Worm (Caenorhabditis elegans): Measurements from ENCODE around the gene R07B1.8.
A peak's percentile ranks its signal among the peaks of the same experiment; 100 is the strongest.

R07B1.8 gene

ce11 chrX:9848214-9848789, 24.2 kb downstream of the R07B1.8 start:
- TF ChIP-seq C38D4.7 (GFP tag; optimal IDR thresholded peaks at IDR 0.05) (no peak), ztf-16 (tag; optimal IDR thresholded peaks at IDR 0.05) (no peak), eyg-1 (tag; optimal IDR thresholded peaks at IDR 0.05) (no peak), ceh-22 (tag; optimal IDR thresholded peaks at IDR 0.05) (no peak), nhr-232 (tag; optimal IDR thresholded peaks at IDR 0.05) (no peak), ceh-18 (tag; optimal IDR thresholded peaks at IDR 0.05) (no peak), sdc-2 (tag; optimal IDR thresholded peaks at IDR 0.05) (no peak), ceh-48 (tag; optimal IDR thresholded peaks at IDR 0.05) (no peak), ceh-24 (tag; optimal IDR thresholded peaks at IDR 0.05) (no peak), ceh-30 (tag; optimal IDR thresholded peaks at IDR 0.05) (no peak), lim-6 (tag; optimal IDR thresholded peaks at IDR 0.05) (no peak), ceh-2 (tag; optimal IDR thresholded peaks at IDR 0.05) (no peak), pax-1 (tag; optimal IDR thresholded peaks at IDR 0.05) (no peak), pros-1 (tag; optimal IDR thresholded peaks at IDR 0.05) (no peak), che-1 (tag; optimal IDR thresholded peaks at IDR 0.05) (no peak), syd-9 (tag; optimal IDR thresholded peaks at IDR 0.05) (no peak), lin-11 (tag; optimal IDR thresholded peaks at IDR 0.05) (no peak), sox-4 (tag; optimal IDR thresholded peaks at IDR 0.05) (no peak)

ce11 chrX:9846975-9847374, 25.5 kb downstream of the R07B1.8 start, which contains the start of gene vab-15:
TSS of gene vab-15 (plus strand) at chrX:9847275.
- TF ChIP-seq fax-1 (tag; optimal IDR thresholded peaks at IDR 0.05) (no peak), pag-3 (tag; optimal IDR thresholded peaks at IDR 0.05; ENCODE audit: borderline replicate concordance) (no peak), hlh-6 (tag; optimal IDR thresholded peaks at IDR 0.05) (no peak), K09A11.1 (tag; optimal IDR thresholded peaks at IDR 0.05; ENCODE audit: insufficient read depth) (no peak)

- no peak for TF ChIP-seq ceh-18 (tag; optimal IDR thresholded peaks at IDR 0.05)
- no peak for TF ChIP-seq mec-3 (tag; optimal IDR thresholded peaks at IDR 0.05; ENCODE audit: borderline replicate concordance)
- TF ChIP-seq unc-86 (tag; optimal IDR thresholded peaks at IDR 0.05) = no peak
- peak; percentile 27 for TF ChIP-seq nfya-1 (tag; optimal IDR thresholded peaks at IDR 0.05)
- peak; percentile 14 for TF ChIP-seq unc-55 (GFP tag; optimal IDR thresholded peaks at IDR 0.05)
- no peak for TF ChIP-seq pag-3 (tag; optimal IDR thresholded peaks at IDR 0.05; ENCODE audit: borderline replicate concordance)
- TF ChIP-seq ref-2 (tag; optimal IDR thresholded peaks at IDR 0.05) = no peak
Measured at ce11 chrX:9845916-9846315, 26.5 kb downstream of the R07B1.8 start.

ce11 chrX:9843568-9843967, 28.9 kb downstream of the R07B1.8 start:
- TF ChIP-seq unc-55 (GFP tag; optimal IDR thresholded peaks at IDR 0.05) = peak; percentile 53
- TF ChIP-seq ztf-16 (tag; optimal IDR thresholded peaks at IDR 0.05) = no peak

- TF ChIP-seq T23F11.4 (GFP tag; optimal IDR thresholded peaks at IDR 0.05) (no peak), ceh-9 (tag; optimal IDR thresholded peaks at IDR 0.05) (no peak), gmeb-2 (tag; optimal IDR thresholded peaks at IDR 0.05) (no peak), rnt-1 (tag; optimal IDR thresholded peaks at IDR 0.05) (peak; percentile 13)
Measured at ce11 chrX:9842102-9842501, 30.4 kb downstream of the R07B1.8 start.

ce11 chrX:9840864-9841263, 31.6 kb downstream of the R07B1.8 start:
- TF ChIP-seq che-1 (tag; optimal IDR thresholded peaks at IDR 0.05) (no peak), elt-2 (tag; optimal IDR thresholded peaks at IDR 0.05) (no peak), ttx-3 (tag; optimal IDR thresholded peaks at IDR 0.05) (no peak), ceh-14 (tag; optimal IDR thresholded peaks at IDR 0.05) (no peak), unc-55 (GFP tag; optimal IDR thresholded peaks at IDR 0.05) (peak; percentile 65), syd-9 (tag; optimal IDR thresholded peaks at IDR 0.05) (no peak)
